Fruit fly (Drosophila melanogaster): ENCODE data around the gene CG18404.

CG18404 gene

dm6 chr3R:30284573-30284972 lies 31.6 kb downstream of the CG18404 start (continued):
- peak; percentile 52 for TF ChIP-seq CG3032 (tag; optimal IDR thresholded peaks at IDR 0.05)
- peak; percentile 76 for TF ChIP-seq CG6792 (GFP tag; optimal IDR thresholded peaks at IDR 0.05)
- no peak for TF ChIP-seq CG6808 (GFP tag; optimal IDR thresholded peaks at IDR 0.05)
- peak; percentile 86 for TF ChIP-seq esn (GFP tag; optimal IDR thresholded peaks at IDR 0.05)
- TF ChIP-seq Hr4 (GFP tag; optimal IDR thresholded peaks at IDR 0.05): peak; percentile 61
- peak; percentile 88 for TF ChIP-seq Hr39 (GFP tag; optimal IDR thresholded peaks at IDR 0.05)
- TF ChIP-seq CG8119 (GFP tag; IDR thresholded peaks at IDR 0.05): peak; percentile 36; the same call in 1 of the 3 replicates
- TF ChIP-seq CG6276 (GFP tag; optimal IDR thresholded peaks at IDR 0.05): no peak
- peak; percentile 24 for TF ChIP-seq CG1621 (tag; optimal IDR thresholded peaks at IDR 0.05)
- no peak for TF ChIP-seq fkh (GFP tag; optimal IDR thresholded peaks at IDR 0.05)
- no peak for TF ChIP-seq CG6854 (GFP tag; optimal IDR thresholded peaks at IDR 0.05)
- no peak for TF ChIP-seq Hr38 (GFP tag; optimal IDR thresholded peaks at IDR 0.05)
- TF ChIP-seq CG7368 (GFP tag; optimal IDR thresholded peaks at IDR 0.05): peak; percentile 40
- TF ChIP-seq ss (GFP tag; optimal IDR thresholded peaks at IDR 0.05): no peak
- TF ChIP-seq cyc (GFP tag; optimal IDR thresholded peaks at IDR 0.05): peak; percentile 75
- peak; percentile 21 for TF ChIP-seq vri (GFP tag; optimal IDR thresholded peaks at IDR 0.05)
- TF ChIP-seq pdm3 (GFP tag; optimal IDR thresholded peaks at IDR 0.05): peak; percentile 77
- peak; percentile 27 for TF ChIP-seq spab (GFP tag; optimal IDR thresholded peaks at IDR 0.05)
- TF ChIP-seq Met (GFP tag; optimal IDR thresholded peaks at IDR 0.05): peak; percentile 87
- TF ChIP-seq Eip93F (GFP tag; optimal IDR thresholded peaks at IDR 0.05): no peak
- TF ChIP-seq CG16779 (tag; optimal IDR thresholded peaks at IDR 0.05): no peak
- peak; percentile 67 for TF ChIP-seq Sox102F (GFP tag; optimal IDR thresholded peaks at IDR 0.05)
- TF ChIP-seq Lpt (GFP tag; optimal IDR thresholded peaks at IDR 0.05): peak; percentile 10
- peak; percentile 73 for TF ChIP-seq topi (GFP tag; optimal IDR thresholded peaks at IDR 0.05)
- TF ChIP-seq svp (GFP tag): peak; percentile 91
- peak; percentile 89 for TF ChIP-seq CG31627 (GFP tag; optimal IDR thresholded peaks at IDR 0.05)
- peak; percentile 55 for TF ChIP-seq CG34406 (GFP tag; optimal IDR thresholded peaks at IDR 0.05)
- peak; percentile 85 for TF ChIP-seq CG10631 (GFP tag; optimal IDR thresholded peaks at IDR 0.05)
- TF ChIP-seq Ets96B (tag; optimal IDR thresholded peaks at IDR 0.05): peak; percentile 77

- peak; percentile 2 for TF ChIP-seq CG16779 (tag; optimal IDR thresholded peaks at IDR 0.05)
- TF ChIP-seq fkh (GFP tag; optimal IDR thresholded peaks at IDR 0.05): no peak
- TF ChIP-seq CG10631 (GFP tag; optimal IDR thresholded peaks at IDR 0.05): peak; percentile 88
- TF ChIP-seq pdm3 (GFP tag; optimal IDR thresholded peaks at IDR 0.05): peak; percentile 86
- TF ChIP-seq CG11762 (GFP tag; optimal IDR thresholded peaks at IDR 0.05; ENCODE audit: insufficient read depth): peak; percentile 87
- peak; percentile 91 for TF ChIP-seq lz (GFP tag; optimal IDR thresholded peaks at IDR 0.05)
- peak; percentile 78 for TF ChIP-seq vri (GFP tag; optimal IDR thresholded peaks at IDR 0.05)
- peak; percentile 85 for TF ChIP-seq Sox15 (GFP tag; optimal IDR thresholded peaks at IDR 0.05)
- TF ChIP-seq Smox (GFP tag; optimal IDR thresholded peaks at IDR 0.05): peak; percentile 91
- TF ChIP-seq Ets21C (GFP tag; optimal IDR thresholded peaks at IDR 0.05): peak; percentile 87
- peak; percentile 66 to 68 for TF ChIP-seq salr (GFP tag; optimal IDR thresholded peaks at IDR 0.05)
- TF ChIP-seq Hr39 (GFP tag; optimal IDR thresholded peaks at IDR 0.05): peak; percentile 95
- TF ChIP-seq Hr4 (GFP tag; optimal IDR thresholded peaks at IDR 0.05): peak; percentile 78
- TF ChIP-seq dac (GFP tag; optimal IDR thresholded peaks at IDR 0.05): peak; percentile 16
- TF ChIP-seq CG15336 (GFP tag; IDR thresholded peaks at IDR 0.05): peak; percentile 80
- peak; percentile 75 for TF ChIP-seq CG11902 (GFP tag; optimal IDR thresholded peaks at IDR 0.05)
- peak; percentile 94 for TF ChIP-seq CG9139 (GFP tag; optimal IDR thresholded peaks at IDR 0.05)
- TF ChIP-seq Lpt (GFP tag; optimal IDR thresholded peaks at IDR 0.05): peak; percentile 64
- TF ChIP-seq topi (GFP tag; optimal IDR thresholded peaks at IDR 0.05): peak; percentile 88
- peak; percentile 11 for TF ChIP-seq Eip93F (GFP tag; optimal IDR thresholded peaks at IDR 0.05)
- TF ChIP-seq CG34406 (GFP tag; optimal IDR thresholded peaks at IDR 0.05): peak; percentile 77
- TF ChIP-seq CG11294 (GFP tag; IDR thresholded peaks at IDR 0.05): peak; percentile 59
- TF ChIP-seq CG6163 (GFP tag; IDR thresholded peaks at IDR 0.05): peak; percentile 81
- TF ChIP-seq ss (GFP tag; optimal IDR thresholded peaks at IDR 0.05): peak; percentile 93 to 98
- TF ChIP-seq CG3919 (GFP tag; optimal IDR thresholded peaks at IDR 0.05): peak; percentile 92
- TF ChIP-seq spab (GFP tag; optimal IDR thresholded peaks at IDR 0.05): peak; percentile 83
- peak; percentile 86 for TF ChIP-seq CG6792 (GFP tag; optimal IDR thresholded peaks at IDR 0.05)
- peak; percentile 83 for TF ChIP-seq CG8632 (GFP tag; optimal IDR thresholded peaks at IDR 0.05)
- TF ChIP-seq Sox102F (GFP tag; optimal IDR thresholded peaks at IDR 0.05): peak; percentile 91
- peak; percentile 79 for TF ChIP-seq eg (GFP tag; IDR thresholded peaks at IDR 0.05)
- TF ChIP-seq dsx (GFP tag; optimal IDR thresholded peaks at IDR 0.05; ENCODE audit: poor library complexity, severe bottlenecking): peak; percentile 84
- TF ChIP-seq CG4318 (GFP tag; optimal IDR thresholded peaks at IDR 0.05): peak; percentile 73
- peak; percentile 86 for TF ChIP-seq CG32006 (GFP tag; optimal IDR thresholded peaks at IDR 0.05)
Measured at dm6 chr3R:30284989-30285670, 32.1 kb downstream of the CG18404 start.
